Fruit fly (Drosophila melanogaster): ENCODE data around the gene RpL3.

RpL3 gene

dm6 chr3R:11226496-11226895, 4.8 kb downstream of the RpL3 start, which contains the start of gene CG17726 (continued):
- TF ChIP-seq lilli (GFP tag; optimal IDR thresholded peaks at IDR 0.05) (peak; percentile 96), Doc2 (GFP tag; IDR thresholded peaks at IDR 0.05) (peak; percentile 89), peb (GFP tag; IDR thresholded peaks at IDR 0.05) (peak; percentile 96), ci (GFP tag; IDR thresholded peaks at IDR 0.05) (peak; percentile 99), vvl (GFP tag; IDR thresholded peaks at IDR 0.05) (peak; percentile 99), Hmx (GFP tag; optimal IDR thresholded peaks at IDR 0.05) (peak; percentile 84), HLH3B (GFP tag; IDR thresholded peaks at IDR 0.05) (peak; percentile 99), ato (GFP tag; IDR thresholded peaks at IDR 0.05; ENCODE audit: partially characterized antibody) (no peak), Stat92E (GFP tag; optimal IDR thresholded peaks at IDR 0.05) (peak in 1 of 3 experiments; percentile 94), btn (GFP tag; optimal IDR thresholded peaks at IDR 0.05) (peak; percentile 57), CG4360 (GFP tag; IDR thresholded peaks at IDR 0.05) (peak; percentile 82), her (GFP tag; optimal IDR thresholded peaks at IDR 0.05) (peak; percentile 70), Fer2 (tag; optimal IDR thresholded peaks at IDR 0.05) (peak; percentile 94), crc (GFP tag; optimal IDR thresholded peaks at IDR 0.05) (peak; percentile 77), CG13894 (tag; optimal IDR thresholded peaks at IDR 0.05) (peak; percentile 94), CG43689 (GFP tag; IDR thresholded peaks at IDR 0.05) (peak; percentile 97), CG10959 (GFP tag; IDR thresholded peaks at IDR 0.05) (peak; percentile 96), CG17568 (GFP tag; optimal IDR thresholded peaks at IDR 0.05) (no peak), CG2678 (tag; optimal IDR thresholded peaks at IDR 0.05) (peak; percentile 98), crol (GFP tag; IDR thresholded peaks at IDR 0.05) (peak; percentile 74), CHES-1-like (GFP tag; optimal IDR thresholded peaks at IDR 0.05) (peak; percentile 84), HLH54F (GFP tag; optimal IDR thresholded peaks at IDR 0.05) (peak; percentile 78), ara (GFP tag; IDR thresholded peaks at IDR 0.05) (peak; percentile 98), CG14710 (tag; optimal IDR thresholded peaks at IDR 0.05) (peak; percentile 97), gt (GFP tag; IDR thresholded peaks at IDR 0.05) (peak; percentile 94), Max (GFP tag; optimal IDR thresholded peaks at IDR 0.05) (peak; percentile 94), pita (GFP tag; optimal IDR thresholded peaks at IDR 0.05) (no peak), CG2116 (GFP tag; optimal IDR thresholded peaks at IDR 0.05) (peak; percentile 86), CG32532 (GFP tag; IDR thresholded peaks at IDR 0.05) (peak; percentile 98), aop (GFP tag; IDR thresholded peaks at IDR 0.05) (peak; percentile 89), CG17912 (GFP tag; optimal IDR thresholded peaks at IDR 0.05) (peak; percentile 87), CkIIα-i1 (GFP tag; IDR thresholded peaks at IDR 0.05) (peak; percentile 68), CG10366 (GFP tag; IDR thresholded peaks at IDR 0.05) (peak; percentile 98), kay (GFP tag; optimal IDR thresholded peaks at IDR 0.05) (peak; percentile 87), vfl (GFP tag; optimal IDR thresholded peaks at IDR 0.05) (peak; percentile 88), CG1792 (GFP tag; optimal IDR thresholded peaks at IDR 0.05) (peak; percentile 62), CG2889 (GFP tag; IDR thresholded peaks at IDR 0.05) (peak; percentile 97), bowl (GFP tag; IDR thresholded peaks at IDR 0.05) (peak; percentile 96), prd (optimal IDR thresholded peaks at IDR 0.05) (no peak), prd (GFP tag; IDR thresholded peaks at IDR 0.05) (peak; percentile 99), Gsc (GFP tag; IDR thresholded peaks at IDR 0.05) (peak; percentile 86), CG7372 (GFP tag; IDR thresholded peaks at IDR 0.05) (peak; percentile 97), CG3407 (GFP tag; optimal IDR thresholded peaks at IDR 0.05) (peak; percentile 94), caup (GFP tag; optimal IDR thresholded peaks at IDR 0.05; ENCODE audit: severe bottlenecking) (peak; percentile 90), tx (GFP tag; optimal IDR thresholded peaks at IDR 0.05) (peak; percentile 86), Mes4 (GFP tag; optimal IDR thresholded peaks at IDR 0.05) (peak; percentile 89), CG15011 (GFP tag; optimal IDR thresholded peaks at IDR 0.05) (no peak), stwl (tag; optimal IDR thresholded peaks at IDR 0.05) (peak; percentile 80), chif (GFP tag; optimal IDR thresholded peaks at IDR 0.05) (peak; percentile 86 to 94), CG13296 (GFP tag; optimal IDR thresholded peaks at IDR 0.05) (peak; percentile 96), CG7271 (tag; optimal IDR thresholded peaks at IDR 0.05) (peak; percentile 93), CG15696 (tag; optimal IDR thresholded peaks at IDR 0.05) (peak; percentile 96)
